Worm (Caenorhabditis elegans): ENCODE measurements around the gene nbs-1.

The nbs-1 gene

DNA sequence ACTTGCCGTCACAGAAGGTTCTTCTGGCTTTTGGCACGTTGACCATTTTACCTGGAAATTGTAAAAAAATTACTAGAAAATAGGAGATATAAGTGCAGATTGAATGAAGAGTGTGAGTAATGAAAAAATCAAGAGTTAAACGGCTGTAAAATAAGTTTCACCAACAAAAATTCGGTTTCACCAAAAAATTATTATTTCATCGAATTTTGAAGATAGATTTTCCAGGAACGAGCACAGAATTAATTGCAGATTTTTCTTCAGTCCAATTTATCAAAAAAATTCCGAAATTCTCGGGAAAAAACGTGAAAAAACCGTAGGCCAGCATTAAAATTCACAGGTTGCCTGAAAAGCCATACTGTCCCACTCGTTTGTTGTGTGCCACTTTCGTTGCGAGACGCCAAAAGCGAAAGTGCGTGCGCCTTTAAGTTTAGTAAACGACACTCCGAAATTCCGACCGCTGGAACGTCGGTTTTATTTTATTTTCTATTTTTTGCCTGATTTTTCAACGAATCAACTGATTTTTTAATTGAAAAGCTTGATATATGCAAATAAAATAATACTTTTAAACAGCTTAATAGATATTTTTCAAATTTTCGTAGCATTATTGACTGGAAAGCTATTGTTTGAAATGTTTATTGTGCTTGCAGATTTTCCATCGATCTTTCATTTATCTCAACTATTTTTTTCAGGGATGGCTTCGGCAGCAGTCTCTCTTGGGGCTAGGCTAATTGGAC lies 1.0 kb upstream of the nbs-1 start, which contains the start of the genes rpl-36.A and nuo-1 (continued):
- TF ChIP-seq D1046.2 (GFP tag; IDR thresholded peaks at IDR 0.05) (peak; percentile 98), ceh-44 (GFP tag; IDR thresholded peaks at IDR 0.05) (no peak), ama-1 (optimal IDR thresholded peaks at IDR 0.05) (peak; percentile 56), mep-1 (tag; optimal IDR thresholded peaks at IDR 0.05) (peak; percentile 85), nhr-6 (tag; optimal IDR thresholded peaks at IDR 0.05) (peak; percentile 81), nhr-11 (tag; optimal IDR thresholded peaks at IDR 0.05) (peak; percentile 67), F49E8.2 (tag; optimal IDR thresholded peaks at IDR 0.05; ENCODE audit: borderline replicate concordance) (no peak)

DNA sequence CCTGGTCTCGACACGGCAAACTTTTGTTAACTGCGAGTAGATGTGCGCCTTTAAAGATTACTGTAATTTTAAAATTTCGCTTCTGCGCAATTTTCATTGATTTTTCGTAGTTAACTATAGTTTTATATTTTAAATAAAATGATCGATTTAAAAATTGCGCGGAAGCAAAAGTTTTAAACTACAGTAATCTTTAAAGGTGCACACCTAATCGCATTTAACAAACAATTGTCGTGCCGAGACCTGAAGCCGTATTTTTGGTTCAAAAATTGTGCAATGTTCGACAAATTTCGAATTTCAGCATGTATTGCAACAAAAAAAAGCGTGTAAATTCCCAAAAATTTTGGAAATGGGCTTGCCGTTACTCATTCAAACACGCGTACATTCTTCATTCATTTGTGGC lies 1.8 kb downstream of the nbs-1 start:
- no peak for TF ChIP-seq snpc-1.2 (GFP tag; IDR thresholded peaks at IDR 0.05)
- TF ChIP-seq dve-1 (tag; optimal IDR thresholded peaks at IDR 0.05; ENCODE audit: insufficient read depth): no peak
- no peak for TF ChIP-seq fos-1 (tag; optimal IDR thresholded peaks at IDR 0.05)
- TF ChIP-seq arid-1 (GFP tag; conservative IDR thresholded peaks at IDR 0.05): no peak
- no peak for TF ChIP-seq ama-1 (optimal IDR thresholded peaks at IDR 0.05)
- no peak for TF ChIP-seq nhr-76 (tag; optimal IDR thresholded peaks at IDR 0.05)
- no peak for TF ChIP-seq gei-8 (GFP tag; optimal IDR thresholded peaks at IDR 0.05)
- TF ChIP-seq T20F7.1 (GFP tag; optimal IDR thresholded peaks at IDR 0.05): no peak
- TF ChIP-seq F44E2.7 (GFP tag; IDR thresholded peaks at IDR 0.05): no peak
- no peak for TF ChIP-seq ces-1 (GFP tag; optimal IDR thresholded peaks at IDR 0.05)
- peak in 1 of 2 experiments; percentile 26 for TF ChIP-seq unc-62 (GFP tag; optimal IDR thresholded peaks at IDR 0.05 in 1 of 2)
- no peak for TF ChIP-seq unc-62 (tag; optimal IDR thresholded peaks at IDR 0.05)
- TF ChIP-seq zip-11 (GFP tag; IDR thresholded peaks at IDR 0.05): no peak
- TF ChIP-seq aha-1 (tag): peak; percentile 15

- no peak for TF ChIP-seq mdt-29 (GFP tag; IDR thresholded peaks at IDR 0.05)
- TF ChIP-seq zfp-2 (tag; optimal IDR thresholded peaks at IDR 0.05): no peak
- no peak for TF ChIP-seq saeg-2 (GFP tag; IDR thresholded peaks at IDR 0.05)
- TF ChIP-seq dve-1 (tag; optimal IDR thresholded peaks at IDR 0.05; ENCODE audit: insufficient read depth): no peak
- TF ChIP-seq lin-39 (tag; optimal IDR thresholded peaks at IDR 0.05): no peak
- TF ChIP-seq aha-1 (tag): no peak
- TF ChIP-seq attf-4 (tag; optimal IDR thresholded peaks at IDR 0.05): no peak
- no peak for TF ChIP-seq arid-1 (GFP tag; conservative IDR thresholded peaks at IDR 0.05)
- TF ChIP-seq lin-1 (GFP tag; IDR thresholded peaks at IDR 0.05): no peak
- TF ChIP-seq ces-1 (GFP tag; optimal IDR thresholded peaks at IDR 0.05): no peak
- no peak for TF ChIP-seq vab-7 (GFP tag; IDR thresholded peaks at IDR 0.05)
- no peak for TF ChIP-seq sdz-12 (GFP tag; optimal IDR thresholded peaks at IDR 0.05)
These were observed 3.9 kb downstream of the nbs-1 start, which contains the start of gene rpl-42 for ce11 chrII:11092413-11092812. TSS of gene rpl-42 (plus strand) at chrII:11092713.

DNA sequence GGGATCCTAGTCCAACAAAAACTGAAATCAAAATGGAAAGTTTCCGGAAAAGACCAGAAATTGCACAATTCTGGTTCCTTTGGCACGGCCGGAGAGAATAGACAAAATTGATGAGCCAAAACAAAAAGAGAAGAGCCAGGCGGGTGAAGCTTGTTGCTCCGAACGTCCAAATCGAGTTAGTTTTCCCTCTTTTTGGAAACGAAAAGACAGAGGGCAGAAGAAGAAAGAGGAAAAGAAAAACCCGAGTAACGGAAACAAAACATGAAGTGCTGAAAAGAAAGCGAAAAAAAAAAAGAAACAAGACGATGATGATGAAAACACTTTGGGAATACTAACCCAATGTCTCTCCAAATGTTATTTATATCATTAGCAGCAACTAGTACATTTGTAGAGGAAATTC lies 4.7 kb downstream of the nbs-1 start:
- TF ChIP-seq mdt-29 (GFP tag; IDR thresholded peaks at IDR 0.05) (no peak), ces-1 (GFP tag; optimal IDR thresholded peaks at IDR 0.05) (peak; percentile 62)

DNA sequence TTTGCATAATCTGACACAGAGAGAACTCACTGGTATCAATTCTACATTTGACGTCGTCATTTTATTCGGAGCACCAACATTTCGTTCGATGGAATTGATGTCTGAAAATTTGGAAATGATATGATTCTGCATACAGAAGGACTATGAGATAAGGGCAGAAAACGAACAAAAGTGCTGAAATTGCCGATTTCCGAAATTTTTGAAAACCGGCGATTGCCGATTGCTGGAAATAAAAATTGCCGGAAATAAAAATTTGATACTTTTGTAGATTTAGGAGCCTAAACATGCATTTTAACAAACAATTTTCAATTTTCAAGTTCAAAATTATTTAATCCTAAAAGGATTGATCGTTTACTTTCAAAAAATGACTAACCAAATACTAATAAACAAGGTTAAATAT lies 6.9 kb downstream of the nbs-1 start, which contains the start of gene unc-53:
Gene unc-53, minus strand, starts transcription at position 101 of the 400 bp plus-strand sequence.
- no peak for TF ChIP-seq ceh-28 (tag; optimal IDR thresholded peaks at IDR 0.05)
- TF ChIP-seq D1046.2 (GFP tag; IDR thresholded peaks at IDR 0.05): no peak
- no peak for TF ChIP-seq vab-7 (GFP tag; IDR thresholded peaks at IDR 0.05)
- no peak for TF ChIP-seq lir-3 (tag; optimal IDR thresholded peaks at IDR 0.05)
- no peak for TF ChIP-seq ctbp-1 (GFP tag; IDR thresholded peaks at IDR 0.05)
- no peak for TF ChIP-seq nhr-41 (GFP tag; IDR thresholded peaks at IDR 0.05)
- TF ChIP-seq spr-1 (tag; optimal IDR thresholded peaks at IDR 0.05): no peak
- no peak for TF ChIP-seq Y75B8A.6 (GFP tag; IDR thresholded peaks at IDR 0.05)
- TF ChIP-seq ces-1 (GFP tag; optimal IDR thresholded peaks at IDR 0.05): no peak
- no peak for TF ChIP-seq mdt-29 (GFP tag; IDR thresholded peaks at IDR 0.05)
- TF ChIP-seq gei-8 (GFP tag; optimal IDR thresholded peaks at IDR 0.05): no peak
- TF ChIP-seq spr-3 (GFP tag; optimal IDR thresholded peaks at IDR 0.05): no peak
- TF ChIP-seq T26A8.4 (GFP tag; IDR thresholded peaks at IDR 0.05): no peak
- no peak for TF ChIP-seq mxl-2 (GFP tag; conservative IDR thresholded peaks at IDR 0.05)
- no peak for TF ChIP-seq lsy-2 (tag; optimal IDR thresholded peaks at IDR 0.05)
- no peak for TF ChIP-seq pqm-1 (tag; optimal IDR thresholded peaks at IDR 0.05)
- no peak for TF ChIP-seq arid-1 (GFP tag; conservative IDR thresholded peaks at IDR 0.05)
- TF ChIP-seq nhr-42 (GFP tag; IDR thresholded peaks at IDR 0.05): no peak
- TF ChIP-seq ceh-82 (tag; optimal IDR thresholded peaks at IDR 0.05): no peak
- no peak for TF ChIP-seq lin-1 (GFP tag; IDR thresholded peaks at IDR 0.05)
